Worm (Caenorhabditis elegans): ENCODE results near the gene adbp-1.
A peak's percentile ranks its signal among the peaks of the same experiment; 100 is the strongest.
"Not testable (repeated sequence)": the region's sequence is repeated elsewhere in the genome, so short reads cannot be mapped to it uniquely, and the experiment has no call there.

The adbp-1 gene

DNA sequence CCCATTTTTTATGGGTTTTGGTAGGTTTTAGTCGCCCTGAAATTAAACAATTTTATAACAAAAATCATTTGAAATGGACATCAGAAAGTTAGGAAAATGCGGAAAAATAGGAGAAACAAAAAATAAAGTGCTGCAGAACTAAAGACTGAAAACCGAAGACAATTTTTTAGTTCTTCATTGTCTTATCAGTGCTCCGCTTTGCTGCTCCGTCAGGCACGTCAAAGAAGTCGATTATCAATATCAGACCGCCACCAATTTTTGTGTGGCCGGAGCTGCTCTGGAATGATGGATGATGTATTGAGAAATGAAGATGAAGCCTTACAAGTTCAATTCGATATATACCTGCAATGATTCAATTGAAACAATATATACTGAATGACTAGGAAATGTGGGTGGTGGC, 5.5 kb upstream of the adbp-1 start, which contains the start of gene vha-6:
TSS of gene vha-6 (minus strand) at position 36 of the 400 bp plus-strand sequence.
- TF ChIP-seq fos-1 (tag; optimal IDR thresholded peaks at IDR 0.05) (peak; percentile 52), lin-13 (GFP tag; optimal IDR thresholded peaks at IDR 0.05) (no peak), crh-2 (tag; optimal IDR thresholded peaks at IDR 0.05) (peak; percentile 39)

DNA sequence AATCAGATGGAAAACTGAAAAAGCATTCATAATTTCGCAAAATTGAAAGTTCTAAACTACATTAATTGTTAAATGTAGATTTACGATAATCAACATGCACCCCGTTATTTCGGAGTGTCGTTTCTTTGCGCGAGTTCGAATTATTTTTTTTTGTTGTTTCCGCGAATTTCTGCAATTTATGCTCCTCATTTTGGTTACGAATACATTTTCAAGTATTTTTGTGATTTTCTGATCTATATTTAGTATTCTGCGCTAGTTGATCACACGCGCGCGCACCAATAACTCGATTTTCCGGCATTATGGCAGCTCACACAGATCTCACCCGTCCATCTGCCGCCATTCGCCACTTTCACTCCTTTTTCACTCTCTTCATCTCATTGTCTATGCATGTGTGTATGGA, 3.7 kb upstream of the adbp-1 start, which contains the start of gene VW02B12L.2:
TSS of gene VW02B12L.2 (minus strand) at position 65 of the 400 bp plus-strand sequence.
- TF ChIP-seq nhr-129 (tag; optimal IDR thresholded peaks at IDR 0.05) (peak; percentile 51), peb-1 (tag; optimal IDR thresholded peaks at IDR 0.05) (no peak), lin-39 (tag; optimal IDR thresholded peaks at IDR 0.05) (no peak), nhr-6 (tag; optimal IDR thresholded peaks at IDR 0.05) (no peak), unc-55 (GFP tag; optimal IDR thresholded peaks at IDR 0.05) (peak; percentile 78), R02D3.7 (tag; optimal IDR thresholded peaks at IDR 0.05) (peak; percentile 73), lin-13 (GFP tag; optimal IDR thresholded peaks at IDR 0.05) (peak; percentile 22), sma-9 (GFP tag; optimal IDR thresholded peaks at IDR 0.05) (peak; percentile 33), sma-9 (tag; optimal IDR thresholded peaks at IDR 0.05) (no peak), C34F6.9 (tag; optimal IDR thresholded peaks at IDR 0.05) (peak; percentile 72), lsy-2 (tag; optimal IDR thresholded peaks at IDR 0.05) (peak; percentile 34 to 72), unc-39 (tag; optimal IDR thresholded peaks at IDR 0.05) (no peak), blmp-1 (tag; optimal IDR thresholded peaks at IDR 0.05; ENCODE audit: insufficient read depth) (peak; percentile 8), gmeb-1 (tag; optimal IDR thresholded peaks at IDR 0.05) (peak; percentile 81), ZK546.5 (tag; optimal IDR thresholded peaks at IDR 0.05) (no peak)

DNA sequence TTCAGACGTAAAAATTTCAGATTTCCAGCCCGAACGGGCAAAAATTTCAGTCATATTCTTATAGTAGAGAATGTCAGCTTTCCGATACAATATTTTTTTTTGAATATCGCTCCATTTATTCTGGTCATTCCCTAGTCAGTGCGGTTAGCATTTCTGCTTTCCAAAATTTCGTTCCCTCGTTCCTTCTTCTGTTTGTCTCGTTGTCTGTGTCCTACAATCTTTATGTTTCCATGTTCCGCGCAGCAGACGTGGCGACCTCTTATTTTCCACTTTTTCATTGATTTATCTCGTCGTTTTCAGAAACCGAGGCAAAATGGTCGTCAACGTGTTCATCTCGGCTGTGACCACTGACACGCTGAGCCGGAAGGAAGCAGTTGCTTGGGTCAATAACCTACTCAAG, 1.5 kb upstream of the adbp-1 start, which contains the start of gene ebp-2:
TSS of gene ebp-2 (plus strand) at position 301 of the 400 bp plus-strand sequence.
- TF ChIP-seq ztf-11, lsy-2, ZK546.5 (tag; optimal IDR thresholded peaks at IDR 0.05): not testable (repeated sequence)

DNA sequence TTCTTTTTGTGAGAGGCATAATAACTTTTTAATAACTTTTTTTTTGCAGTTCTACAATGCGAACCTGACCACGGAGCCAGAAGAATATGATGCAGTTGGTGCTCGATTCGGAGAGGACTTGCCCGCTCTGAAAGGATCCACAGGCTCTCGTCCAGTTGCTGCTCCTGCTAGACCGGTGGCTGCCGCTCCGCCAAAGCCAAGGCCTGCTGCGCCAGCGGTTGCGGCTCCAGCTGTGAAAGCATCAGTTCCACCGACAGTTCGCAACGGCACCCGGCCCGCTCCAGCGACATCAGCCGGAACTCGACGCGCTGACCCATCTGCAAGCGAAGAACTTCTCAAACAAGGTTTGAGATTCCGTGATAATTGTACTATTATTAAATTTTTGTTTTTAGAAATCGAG, 834 bp upstream of the adbp-1 start:
- TF ChIP-seq egl-27 (tag; optimal IDR thresholded peaks at IDR 0.05) (no peak), ztf-11 (tag; optimal IDR thresholded peaks at IDR 0.05) (no peak), elt-3 (tag; optimal IDR thresholded peaks at IDR 0.05) (no peak), nhr-10 (tag; optimal IDR thresholded peaks at IDR 0.05) (no peak), sma-9 (GFP tag; optimal IDR thresholded peaks at IDR 0.05) (no peak), sma-9 (tag; optimal IDR thresholded peaks at IDR 0.05) (no peak), ZK546.5 (tag; optimal IDR thresholded peaks at IDR 0.05) (no peak), nhr-11 (tag; optimal IDR thresholded peaks at IDR 0.05) (no peak), F13H6.1 (tag; optimal IDR thresholded peaks at IDR 0.05) (no peak), ztf-1 (GFP tag; conservative IDR thresholded peaks at IDR 0.05) (no peak), blmp-1 (tag; optimal IDR thresholded peaks at IDR 0.05; ENCODE audit: insufficient read depth) (no peak), nhr-6 (tag; optimal IDR thresholded peaks at IDR 0.05) (no peak), nhr-25 (tag; optimal IDR thresholded peaks at IDR 0.05) (no peak), sma-3 (GFP tag; optimal IDR thresholded peaks at IDR 0.05) (no peak), fos-1 (tag; optimal IDR thresholded peaks at IDR 0.05) (no peak), nhr-129 (tag; optimal IDR thresholded peaks at IDR 0.05) (no peak), nhr-23 (tag; optimal IDR thresholded peaks at IDR 0.05) (no peak), Y55F3AM.14 (GFP tag; optimal IDR thresholded peaks at IDR 0.05) (no peak), nhr-77 (tag; optimal IDR thresholded peaks at IDR 0.05) (no peak)

DNA sequence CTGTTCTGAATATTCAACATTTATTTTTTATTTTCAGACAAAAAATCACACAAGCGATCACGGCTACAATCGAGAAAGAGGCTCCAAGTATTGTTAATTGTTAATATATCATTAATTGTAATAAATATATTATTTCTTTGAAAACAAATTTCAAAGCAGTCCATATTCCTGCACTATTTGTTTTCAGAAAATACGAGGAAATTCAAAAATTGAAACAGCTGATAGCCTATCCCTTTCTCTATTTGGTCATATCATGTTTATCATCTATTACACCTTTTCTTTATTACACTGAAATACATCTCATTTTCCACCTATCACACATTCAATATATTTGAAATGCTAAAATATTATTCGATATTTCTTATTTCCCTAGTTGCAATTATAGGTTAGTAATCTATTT, 1.0 kb downstream of the adbp-1 start, which contains the start of gene W02B12.13:
TSS of gene W02B12.13 (plus strand) at position 301 of the 400 bp plus-strand sequence.
- no peak for TF ChIP-seq alr-1 (tag; optimal IDR thresholded peaks at IDR 0.05)
- TF ChIP-seq ztf-1 (GFP tag; conservative IDR thresholded peaks at IDR 0.05) = no peak
- no peak for TF ChIP-seq ama-1 (optimal IDR thresholded peaks at IDR 0.05)
- TF ChIP-seq mbf-1 (tag; optimal IDR thresholded peaks at IDR 0.05) = no peak
- no peak for TF ChIP-seq nhr-11 (tag; optimal IDR thresholded peaks at IDR 0.05)
- TF ChIP-seq dmd-4 (tag; optimal IDR thresholded peaks at IDR 0.05) = no peak
- no peak for TF ChIP-seq fos-1 (tag; optimal IDR thresholded peaks at IDR 0.05)

DNA sequence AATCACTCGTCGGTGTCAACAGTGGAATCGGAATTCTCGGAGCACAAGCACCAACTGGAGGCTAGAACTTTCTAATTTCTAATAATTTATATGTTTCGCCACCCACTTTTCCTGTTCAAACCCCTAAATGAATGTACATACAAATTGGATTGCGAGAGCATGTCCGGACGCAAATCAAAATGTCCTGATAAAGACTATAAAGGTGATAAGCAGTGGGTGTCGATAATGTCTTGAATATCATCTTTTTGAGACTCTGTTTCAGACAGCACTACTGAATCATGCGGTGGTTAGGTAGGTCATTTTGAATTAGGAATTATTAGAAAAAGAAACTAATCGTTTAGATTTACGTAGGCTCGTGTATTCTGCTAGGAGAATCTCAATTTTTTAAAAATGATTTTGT, 4.8 kb downstream of the adbp-1 start, which contains the start of gene W02B12.1:
TSS of gene W02B12.1 (plus strand) at position 269 of the 400 bp plus-strand sequence.
- TF ChIP-seq ZK546.5 (tag; optimal IDR thresholded peaks at IDR 0.05) (no peak), nhr-237 (tag; optimal IDR thresholded peaks at IDR 0.05) (no peak), skn-1 (tag; optimal IDR thresholded peaks at IDR 0.05) (peak; percentile 50), fos-1 (tag; optimal IDR thresholded peaks at IDR 0.05) (peak; percentile 79)

All from whole organism, L2 larva.